Fruit fly (Drosophila melanogaster): ENCODE results near the gene CG7330.

Gene CG7330

DNA sequence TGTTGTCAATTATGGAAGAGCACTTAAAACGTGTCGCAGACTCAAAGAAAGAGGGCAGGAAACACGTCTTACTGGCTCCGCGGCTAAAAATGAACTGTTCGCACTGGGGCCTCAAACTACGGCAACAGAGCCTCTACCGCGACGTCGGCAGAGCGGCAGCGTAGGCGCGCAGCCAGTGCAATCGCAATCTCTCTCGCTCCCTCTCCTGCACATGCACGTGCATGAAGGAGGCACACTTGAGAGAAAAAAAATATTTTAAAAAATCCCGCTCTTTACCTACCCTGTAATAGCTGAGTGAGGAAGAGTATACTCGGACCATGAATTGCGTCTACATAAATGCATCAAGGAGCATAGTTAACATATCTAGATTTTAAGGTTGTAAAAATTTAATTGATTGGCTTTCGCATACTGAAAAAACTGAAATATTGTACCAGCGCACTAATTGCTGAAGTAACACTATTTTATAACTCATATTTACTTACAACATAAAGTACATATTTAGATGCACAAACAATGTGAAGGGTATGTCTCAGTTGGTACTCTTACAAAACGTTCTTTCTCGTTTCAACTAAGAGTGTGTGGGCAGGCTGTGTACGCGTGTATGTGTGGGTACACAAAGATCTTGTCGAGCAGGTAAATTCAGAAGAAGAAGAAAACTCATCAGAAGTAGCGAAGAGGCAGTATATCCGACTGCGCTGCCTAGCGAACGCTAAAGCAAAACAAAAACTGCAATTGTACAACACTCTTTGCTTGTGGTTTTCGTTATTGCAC is 37.0 kb downstream of the CG7330 start, which contains the start of gene hid (continued):
- peak; percentile 48; the same call in 1 of the 2 replicates for TF ChIP-seq CG17612 (GFP tag; IDR thresholded peaks at IDR 0.05)
- TF ChIP-seq esg (GFP tag; conservative IDR thresholded peaks at IDR 0.05), result peak; percentile 87
- peak; percentile 85 for TF ChIP-seq jigr1 (GFP tag; IDR thresholded peaks at IDR 0.05)
- peak; percentile 76 for TF ChIP-seq unpg (GFP tag; optimal IDR thresholded peaks at IDR 0.05)
- TF ChIP-seq Awh (GFP tag; IDR thresholded peaks at IDR 0.05), result peak; percentile 71
- peak; percentile 79 for TF ChIP-seq ATbp (GFP tag; optimal IDR thresholded peaks at IDR 0.05)
- TF ChIP-seq ac (GFP tag; optimal IDR thresholded peaks at IDR 0.05), result peak; percentile 66
- peak; percentile 91 for TF ChIP-seq CG17385 (GFP tag; optimal IDR thresholded peaks at IDR 0.05)
- peak; percentile 69 for TF ChIP-seq Fer3 (tag; optimal IDR thresholded peaks at IDR 0.05)
- no peak for TF ChIP-seq run (tag; optimal IDR thresholded peaks at IDR 0.05)
- peak; percentile 79 for TF ChIP-seq CG7786 (GFP tag; optimal IDR thresholded peaks at IDR 0.05)
- peak; percentile 78 for TF ChIP-seq CG12942 (GFP tag; optimal IDR thresholded peaks at IDR 0.05)
- TF ChIP-seq CG5245 (GFP tag; optimal IDR thresholded peaks at IDR 0.05), result peak; percentile 83
- TF ChIP-seq crol (GFP tag; IDR thresholded peaks at IDR 0.05), result no peak
- TF ChIP-seq grau (tag; optimal IDR thresholded peaks at IDR 0.05), result peak; percentile 85
- TF ChIP-seq Med (GFP tag), result peak; percentile 93
- peak; percentile 74 for TF ChIP-seq CG10959 (GFP tag; IDR thresholded peaks at IDR 0.05)
- TF ChIP-seq az2 (GFP tag; optimal IDR thresholded peaks at IDR 0.05), result peak; percentile 89
- TF ChIP-seq CG5953 (GFP tag; IDR thresholded peaks at IDR 0.05), result peak; percentile 57; the same call in 1 of the 2 replicates
- peak; percentile 87 for TF ChIP-seq CG1792 (GFP tag; optimal IDR thresholded peaks at IDR 0.05)
- peak; percentile 99 for TF ChIP-seq sens (GFP tag)
- peak; percentile 15 for TF ChIP-seq CG4282 (GFP tag; optimal IDR thresholded peaks at IDR 0.05)
- TF ChIP-seq CG12744 (GFP tag; optimal IDR thresholded peaks at IDR 0.05), result peak; percentile 54
- TF ChIP-seq fd3F (GFP tag; optimal IDR thresholded peaks at IDR 0.05), result peak; percentile 78
- TF ChIP-seq stc (GFP tag; IDR thresholded peaks at IDR 0.05), result peak; percentile 70
- no peak for TF ChIP-seq Dp (GFP tag; optimal IDR thresholded peaks at IDR 0.05)
- no peak for TF ChIP-seq Bgb (GFP tag; IDR thresholded peaks at IDR 0.05; ENCODE audit: partially characterized antibody)
- TF ChIP-seq sob (GFP tag; IDR thresholded peaks at IDR 0.05), result peak; percentile 77
- TF ChIP-seq CG9817 (tag; optimal IDR thresholded peaks at IDR 0.05), result peak; percentile 65
- peak; percentile 79 for TF ChIP-seq Sox102F (GFP tag; optimal IDR thresholded peaks at IDR 0.05)
- peak; percentile 98 for TF ChIP-seq Ets65A (GFP tag)
- TF ChIP-seq tna (GFP tag; IDR thresholded peaks at IDR 0.05; ENCODE audit: partially characterized antibody), result no peak
- TF ChIP-seq fd96Cb (tag; optimal IDR thresholded peaks at IDR 0.05), result peak; percentile 84
- no peak for TF ChIP-seq CG16813 (GFP tag; IDR thresholded peaks at IDR 0.05; ENCODE audit: partially characterized antibody)
- no peak for TF ChIP-seq hbn (GFP tag; IDR thresholded peaks at IDR 0.05; ENCODE audit: partially characterized antibody)
- peak in 1 of 2 experiments; percentile 47 for TF ChIP-seq crp (GFP tag; optimal IDR thresholded peaks at IDR 0.05)
- TF ChIP-seq CG1602 (GFP tag; optimal IDR thresholded peaks at IDR 0.05), result peak; percentile 91
- peak; percentile 34; the same call in 1 of the 2 replicates for TF ChIP-seq CG1024 (GFP tag; IDR thresholded peaks at IDR 0.05)
- TF ChIP-seq Ada2b (GFP tag; IDR thresholded peaks at IDR 0.05), result peak; percentile 79
- peak; percentile 83 to 84 for TF ChIP-seq bsh (GFP tag; optimal IDR thresholded peaks at IDR 0.05)
- peak; percentile 79 for TF ChIP-seq disco-r (GFP tag; optimal IDR thresholded peaks at IDR 0.05)
- TF ChIP-seq CG13123 (GFP tag; optimal IDR thresholded peaks at IDR 0.05), result peak; percentile 67
- peak; percentile 91 for TF ChIP-seq Mes4 (GFP tag; optimal IDR thresholded peaks at IDR 0.05)
- peak; percentile 61 for TF ChIP-seq wdn (GFP tag; IDR thresholded peaks at IDR 0.05)
- peak; percentile 83 for TF ChIP-seq pho (GFP tag; optimal IDR thresholded peaks at IDR 0.05)
- no peak for TF ChIP-seq CkIIα-i1 (GFP tag; IDR thresholded peaks at IDR 0.05)
- peak; percentile 82 for TF ChIP-seq lmd (GFP tag; IDR thresholded peaks at IDR 0.05)
- peak; percentile 89 for TF ChIP-seq Oli (tag; optimal IDR thresholded peaks at IDR 0.05)
- TF ChIP-seq HmgZ (tag; optimal IDR thresholded peaks at IDR 0.05), result peak; percentile 74

All from whole organism, embryonic.